Fruit fly (Drosophila melanogaster) whole organism, pupa: ENCODE data around the gene Fatp1.

ENCODE experiments used
- CG12605 ChIP-seq: fragments of 200-800 bp; sonication (Bioruptor generic); IDR thresholded peaks from 2 replicates; pipeline ENCODE4 v1.3.6; 2022; ENCODE audit warnings: missing biosample characterization, missing genetic modification characterization
- CG13204 ChIP-seq: fragments of 200-800 bp; sonication (Bioruptor generic); optimal IDR thresholded peaks from 2 replicates; lab custom pipeline; 2018; ENCODE audit warnings: missing biosample characterization, mild to moderate bottlenecking, missing genetic modification characterization, moderate library complexity
- CG14655 ChIP-seq: fragments of 200-800 bp; sonication (Bioruptor generic); optimal IDR thresholded peaks from 3 replicates; lab custom pipeline; 2017; ENCODE audit warnings: mild to moderate bottlenecking, missing biosample characterization, missing genetic modification reagents, missing genetic modification characterization
- CG15710 ChIP-seq: fragments of 200-800 bp; sonication (Bioruptor generic); optimal IDR thresholded peaks from 2 replicates; lab custom pipeline; 2018; ENCODE audit warnings: missing biosample characterization, mild to moderate bottlenecking, missing genetic modification characterization, moderate library complexity
- CG17806 ChIP-seq: fragments of 200-800 bp; sonication (Bioruptor generic); optimal IDR thresholded peaks from 2 replicates; lab custom pipeline; 2018; ENCODE audit warnings: missing biosample characterization, mild to moderate bottlenecking, missing genetic modification characterization, moderate library complexity
- CG34367 ChIP-seq: fragments of 200-800 bp; sonication (Bioruptor generic); optimal IDR thresholded peaks from 2 replicates; lab custom pipeline; 2018; ENCODE audit warnings: missing biosample characterization, mild to moderate bottlenecking, missing genetic modification characterization
- CG4496 ChIP-seq: fragments of 200-800 bp; sonication (Bioruptor generic); IDR thresholded peaks from 3 replicates; pipeline ENCODE4 v1.3.6; 2022; ENCODE audit warnings: missing biosample characterization, missing genetic modification characterization
- CG8159 ChIP-seq: fragments of 200-800 bp; sonication (Bioruptor generic); optimal IDR thresholded peaks from 3 replicates; lab custom pipeline; 2018; ENCODE audit warnings: missing biosample characterization, mild to moderate bottlenecking, missing genetic modification characterization, moderate library complexity
- Ets98B ChIP-seq: fragments of 200-800 bp; sonication (Bioruptor generic); IDR thresholded peaks from 2 replicates; pipeline ENCODE4 v1.3.6; 2022; ENCODE audit warnings: missing biosample characterization, missing genetic modification characterization
- Pif1A ChIP-seq: fragments of 200-800 bp; sonication (Bioruptor generic); optimal IDR thresholded peaks from 3 replicates; lab custom pipeline; 2016; ENCODE audit warnings: missing biosample characterization, missing genetic modification characterization
- Pif1B ChIP-seq: fragments of 200-800 bp; sonication (Bioruptor generic); optimal IDR thresholded peaks from 3 replicates; lab custom pipeline; 2016; ENCODE audit warnings: missing biosample characterization, missing genetic modification characterization
- fd96Ca ChIP-seq: fragments of 200-800 bp; sonication (Bioruptor generic); IDR thresholded peaks from 3 replicates; pipeline ENCODE4 v1.3.6; 2022; ENCODE audit warnings: missing biosample characterization, missing genetic modification characterization
- gl ChIP-seq: fragments of 200-800 bp; sonication (Bioruptor generic); optimal IDR thresholded peaks from 2 replicates; lab custom pipeline; 2018; ENCODE audit warnings: missing biosample characterization, mild to moderate bottlenecking, missing genetic modification characterization
- rn ChIP-seq: fragments of 200-800 bp; sonication (Bioruptor generic); IDR thresholded peaks from 2 replicates; pipeline ENCODE4 v1.3.6; 2022; ENCODE audit warnings: missing biosample characterization, missing genetic modification characterization

- TF ChIP-seq CG14655 (GFP tag; lab: Kevin White, UChicago) (no peak), fd96Ca (GFP tag; lab: Robert Waterston, UW) (no peak), CG12605 (GFP tag; lab: Robert Waterston, UW) (no peak), CG15710 (tag; lab: Kevin White, UChicago) (no peak), Pif1A (GFP tag; lab: Kevin White, UChicago) (no peak), CG34367 (tag; lab: Kevin White, UChicago) (no peak), Ets98B (GFP tag; lab: Robert Waterston, UW) (no peak), gl (tag; lab: Kevin White, UChicago) (no peak), CG17806 (tag; lab: Kevin White, UChicago) (no peak), rn (GFP tag; lab: Robert Waterston, UW) (no peak), Pif1B (GFP tag; lab: Kevin White, UChicago) (no peak), CG8159 (tag; lab: Kevin White, UChicago) (no peak), CG13204 (GFP tag; lab: Kevin White, UChicago) (no peak), CG4496 (GFP tag; lab: Robert Waterston, UW) (no peak)
Measured at dm6 chr2L:10474815-10475214, 42.2 kb downstream of the Fatp1 start.
